Fruit fly (Drosophila melanogaster) whole organism, embryonic: Measurements from ENCODE around the gene CG42591.

Experiments used
- Awh ChIP-seq: fragments of 200-800 bp; sonication (Bioruptor generic); IDR thresholded peaks from 2 replicates; pipeline ENCODE4, ENCODE4 v1.3.6; 2022; ENCODE audit warnings: missing biosample characterization, missing genetic modification characterization
- BEAF-32 ChIP-seq: fragments of 200-800 bp; sonication (Bioruptor generic); optimal IDR thresholded peaks from 3 replicates; lab custom pipeline; 2017; ENCODE audit warnings: missing biosample characterization, missing genetic modification characterization, mild to moderate bottlenecking, moderate library complexity, missing genetic modification reagents
- Bgb ChIP-seq: fragments of 200-800 bp; sonication (Bioruptor generic); IDR thresholded peaks from 2 replicates; pipeline ENCODE4 v1.3.6; 2022; ENCODE audit warnings: missing biosample characterization, missing genetic modification characterization; ENCODE audit not compliant: partially characterized antibody
- CG11247 ChIP-seq: fragments of 200-800 bp; sonication (Bioruptor generic); IDR thresholded peaks from 2 replicates; pipeline ENCODE4 v1.3.6; 2022; ENCODE audit warnings: missing biosample characterization, missing genetic modification characterization
- CG12219 ChIP-seq: fragments of 200-800 bp; sonication (Bioruptor generic); optimal IDR thresholded peaks from 3 replicates; lab custom pipeline; 2018; ENCODE audit warnings: missing biosample characterization, mild to moderate bottlenecking, missing genetic modification characterization
- CG12391 ChIP-seq: fragments of 200-800 bp; sonication (Bioruptor generic); optimal IDR thresholded peaks from 3 replicates; lab custom pipeline; 2018; ENCODE audit warnings: missing biosample characterization, mild to moderate bottlenecking, missing genetic modification characterization, moderate library complexity
- CG13287 ChIP-seq: fragments of 200-800 bp; sonication (Bioruptor generic); IDR thresholded peaks from 2 replicates; pipeline ENCODE4 v1.3.6; 2022; ENCODE audit warnings: missing biosample characterization, missing genetic modification characterization; ENCODE audit not compliant: partially characterized antibody
- CG14710 ChIP-seq: fragments of 200-800 bp; sonication (Bioruptor generic); optimal IDR thresholded peaks from 3 replicates; lab custom pipeline; 2019; ENCODE audit warnings: missing biosample characterization, mild to moderate bottlenecking, missing genetic modification characterization, moderate library complexity
- CG15011 ChIP-seq: fragments of 200-800 bp; sonication (Bioruptor generic); optimal IDR thresholded peaks from 3 replicates; lab custom pipeline; 2018; ENCODE audit warnings: missing biosample characterization, mild to moderate bottlenecking, missing genetic modification characterization
- CG17361 ChIP-seq: fragments of 200-800 bp; sonication (Bioruptor generic); IDR thresholded peaks from 3 replicates; pipeline ENCODE4 v1.3.6; 2022; ENCODE audit warnings: missing biosample characterization, missing genetic modification characterization
- CG2875 ChIP-seq: fragments of 200-800 bp; sonication (Bioruptor generic); optimal IDR thresholded peaks from 2 replicates; lab custom pipeline; 2017; ENCODE audit warnings: missing biosample characterization, mild to moderate bottlenecking, missing genetic modification characterization, missing genetic modification reagents
- CG31441 ChIP-seq: fragments of 200-800 bp; sonication (Bioruptor generic); IDR thresholded peaks from 2 replicates; pipeline ENCODE4 v1.3.6; 2022; ENCODE audit warnings: missing biosample characterization, missing genetic modification characterization
- CG3163 ChIP-seq: fragments of 200-800 bp; sonication (Bioruptor generic); optimal IDR thresholded peaks from 3 replicates; lab custom pipeline; 2016; ENCODE audit warnings: missing biosample characterization, missing genetic modification characterization
- CG33557 ChIP-seq: fragments of 200-800 bp; sonication (Bioruptor generic); optimal IDR thresholded peaks from 2 replicates; lab custom pipeline; 2019; ENCODE audit warnings: missing biosample characterization, mild to moderate bottlenecking, missing genetic modification characterization, moderate library complexity
- CG3995 ChIP-seq: fragments of 200-800 bp; sonication (Bioruptor generic); optimal IDR thresholded peaks from 3 replicates; lab custom pipeline; 2016; ENCODE audit warnings: missing biosample characterization, missing genetic modification characterization
- CG9437 ChIP-seq: fragments of 200-800 bp; sonication (Bioruptor generic); optimal IDR thresholded peaks from 2 replicates; lab custom pipeline; 2018; ENCODE audit warnings: missing biosample characterization, mild to moderate bottlenecking, missing genetic modification characterization
- Dfd ChIP-seq, 2 experiments: fragments of >200 bp; optimal IDR thresholded peaks; 2 replicates each; lab custom pipeline; 2017; ENCODE audit warnings: missing biosample characterization in 2 of 2, missing genetic modification characterization in 2 of 2
- ERR ChIP-seq: fragments of 200-800 bp; sonication (Bioruptor generic); optimal IDR thresholded peaks from 2 replicates; lab custom pipeline; 2016; ENCODE audit warnings: missing biosample characterization, missing genetic modification characterization
- Elba2 ChIP-seq: fragments of 200-800 bp; sonication (Bioruptor generic); optimal IDR thresholded peaks from 3 replicates; lab custom pipeline; 2016; ENCODE audit warnings: missing biosample characterization, missing genetic modification characterization
- HmgZ ChIP-seq: fragments of 200-800 bp; sonication (Bioruptor generic); optimal IDR thresholded peaks from 2 replicates; lab custom pipeline; 2018; ENCODE audit warnings: missing biosample characterization, mild to moderate bottlenecking, missing genetic modification characterization
- Hr3 ChIP-seq: fragments of 200-800 bp; sonication (Bioruptor generic); optimal IDR thresholded peaks from 3 replicates; lab custom pipeline; 2016; ENCODE audit warnings: missing biosample characterization, missing genetic modification characterization
- Nf-YC ChIP-seq: fragments of 200-800 bp; optimal IDR thresholded peaks from 3 replicates; lab custom pipeline; 2019; ENCODE audit warnings: missing biosample characterization, mild to moderate bottlenecking, missing genetic modification characterization, moderate library complexity
- Scr ChIP-seq: fragments of 200-800 bp; sonication (Bioruptor generic); IDR thresholded peaks from 2 replicates; pipeline ENCODE4 v1.3.6; 2022; ENCODE audit warnings: missing biosample characterization, missing genetic modification characterization; ENCODE audit not compliant: partially characterized antibody
- Sox102F ChIP-seq: fragments of 200-800 bp; sonication (Bioruptor generic); optimal IDR thresholded peaks from 2 replicates; lab custom pipeline; 2018; ENCODE audit warnings: missing biosample characterization, mild to moderate bottlenecking, missing genetic modification characterization, moderate library complexity
- Spps ChIP-seq: fragments of 200-800 bp; sonication (Bioruptor generic); optimal IDR thresholded peaks from 2 replicates; lab custom pipeline; 2018; ENCODE audit warnings: missing biosample characterization, mild to moderate bottlenecking, missing genetic modification characterization
- amos ChIP-seq: fragments of 200-800 bp; sonication (Bioruptor generic); IDR thresholded peaks from 2 replicates; pipeline ENCODE4 v1.3.6; 2022; ENCODE audit warnings: missing biosample characterization, missing genetic modification characterization; ENCODE audit not compliant: partially characterized antibody
- ara ChIP-seq: fragments of 200-800 bp; sonication (Bioruptor generic); IDR thresholded peaks from 2 replicates; pipeline ENCODE4 v1.3.6; 2022; ENCODE audit warnings: missing biosample characterization, missing genetic modification characterization
- caup ChIP-seq: fragments of 200-800 bp; sonication (Bioruptor generic); optimal IDR thresholded peaks from 3 replicates; lab custom pipeline; 2017; ENCODE audit warnings: missing biosample characterization, mild to moderate bottlenecking, missing genetic modification characterization, moderate library complexity; ENCODE audit not compliant: severe bottlenecking
- chn ChIP-seq: fragments of 200-800 bp; sonication (Bioruptor generic); optimal IDR thresholded peaks from 2 replicates; lab custom pipeline; 2016; ENCODE audit warnings: missing biosample characterization, missing genetic modification characterization
- disco-r ChIP-seq: fragments of 200-800 bp; sonication (Bioruptor generic); optimal IDR thresholded peaks from 2 replicates; lab custom pipeline; 2016; ENCODE audit warnings: missing biosample characterization, missing genetic modification characterization
- en ChIP-seq: fragments of 200-800 bp; sonication (Bioruptor generic); optimal IDR thresholded peaks from 2 replicates; lab custom pipeline; 2016; ENCODE audit warnings: missing biosample characterization, missing genetic modification characterization
- ewg ChIP-seq: fragments of 200-800 bp; sonication (Bioruptor generic); optimal IDR thresholded peaks from 3 replicates; lab custom pipeline; 2017; ENCODE audit warnings: mild to moderate bottlenecking, missing biosample characterization, missing genetic modification reagents, missing genetic modification characterization
- ftz-f1 ChIP-seq: fragments of 200-800 bp; sonication (Bioruptor generic); optimal IDR thresholded peaks from 2 replicates; lab custom pipeline; 2016; ENCODE audit warnings: missing biosample characterization, missing genetic modification characterization
- gem ChIP-seq: fragments of 200-800 bp; sonication (Bioruptor generic); optimal IDR thresholded peaks from 2 replicates; lab custom pipeline; 2019; ENCODE audit warnings: missing biosample characterization, mild to moderate bottlenecking, missing genetic modification characterization, moderate library complexity
- gsb ChIP-seq: fragments of 200-800 bp; sonication (Bioruptor generic); IDR thresholded peaks from 2 replicates; pipeline ENCODE4 v1.3.6; 2022; ENCODE audit warnings: missing biosample characterization, missing genetic modification characterization
- h ChIP-seq: fragments of >200 bp; optimal IDR thresholded peaks from 2 replicates; lab custom pipeline; 2017
- ind ChIP-seq: fragments of 200-800 bp; sonication (Bioruptor generic); optimal IDR thresholded peaks from 3 replicates; lab custom pipeline; 2016; ENCODE audit warnings: missing biosample characterization, missing genetic modification characterization
- lab ChIP-seq: fragments of 200-800 bp; sonication (Bioruptor generic); optimal IDR thresholded peaks from 3 replicates; lab custom pipeline; 2017; ENCODE audit warnings: missing biosample characterization, missing genetic modification characterization, mild to moderate bottlenecking, moderate library complexity, missing genetic modification reagents
- maf-S ChIP-seq: fragments of 200-800 bp; sonication (Bioruptor generic); optimal IDR thresholded peaks from 2 replicates; lab custom pipeline; 2016; ENCODE audit warnings: missing biosample characterization, missing genetic modification characterization
- nmo ChIP-seq: fragments of 200-800 bp; sonication (Bioruptor generic); optimal IDR thresholded peaks from 2 replicates; lab custom pipeline; 2018; ENCODE audit warnings: missing biosample characterization, mild to moderate bottlenecking, missing genetic modification characterization, moderate library complexity
- nom ChIP-seq: fragments of 200-800 bp; sonication (Bioruptor generic); optimal IDR thresholded peaks from 2 replicates; lab custom pipeline; 2017; ENCODE audit warnings: missing biosample characterization, missing genetic modification characterization, mild to moderate bottlenecking, moderate library complexity, missing genetic modification reagents
- peb ChIP-seq: fragments of 200-800 bp; sonication (Bioruptor generic); IDR thresholded peaks from 2 replicates; pipeline ENCODE4 v1.3.6; 2022; ENCODE audit warnings: missing biosample characterization, missing genetic modification characterization
- row ChIP-seq: fragments of 200-800 bp; sonication (Bioruptor generic); IDR thresholded peaks from 3 replicates; pipeline ENCODE4 v1.3.6; 2022; ENCODE audit warnings: missing biosample characterization, missing genetic modification characterization
- salm ChIP-seq: fragments of 200-800 bp; sonication (Bioruptor generic); optimal IDR thresholded peaks from 2 replicates; lab custom pipeline; 2018; ENCODE audit warnings: missing biosample characterization, mild to moderate bottlenecking, missing genetic modification characterization
- sim ChIP-seq: fragments of 200-800 bp; sonication (Bioruptor generic); IDR thresholded peaks from 2 replicates; pipeline ENCODE4 v1.3.6; 2022; ENCODE audit warnings: missing biosample characterization, missing genetic modification characterization
- tna ChIP-seq: fragments of 200-800 bp; sonication (Bioruptor generic); IDR thresholded peaks from 2 replicates; pipeline ENCODE4 v1.3.6; 2022; ENCODE audit warnings: missing biosample characterization, missing genetic modification characterization; ENCODE audit not compliant: partially characterized antibody
- trem ChIP-seq: fragments of 200-800 bp; optimal IDR thresholded peaks from 3 replicates; lab custom pipeline; 2019; ENCODE audit warnings: missing biosample characterization, mild to moderate bottlenecking, missing genetic modification characterization, moderate library complexity
- unpg ChIP-seq: fragments of 200-800 bp; sonication (Bioruptor generic); optimal IDR thresholded peaks from 3 replicates; lab custom pipeline; 2018; ENCODE audit warnings: missing biosample characterization, mild to moderate bottlenecking, missing genetic modification characterization, moderate library complexity
- yki ChIP-seq: fragments of >200 bp; optimal IDR thresholded peaks from 3 replicates; lab custom pipeline; 2018
- zfh2 ChIP-seq: fragments of 200-800 bp; sonication (Bioruptor generic); optimal IDR thresholded peaks from 2 replicates; lab custom pipeline; 2016; ENCODE audit warnings: missing biosample characterization, missing genetic modification characterization

Gene CG42591

dm6 chr3L:8027666-8028314 is 42.0 kb downstream of the CG42591 start (continued):
- TF ChIP-seq ind (GFP tag; lab: Kevin White, UChicago) (no peak), Hr3 (GFP tag; lab: Kevin White, UChicago) (no peak), gsb (no peak), Bgb (GFP tag; lab: Robert Waterston, UW) (no peak), lab (peak; percentile 6), ewg (no peak), CG17361 (GFP tag; lab: Robert Waterston, UW) (no peak), nom (GFP tag; lab: Kevin White, UChicago) (peak; percentile 81), disco-r (GFP tag; lab: Kevin White, UChicago) (no peak), yki (lab: Kevin White, UChicago) (no peak), CG11247 (GFP tag; lab: Robert Waterston, UW) (no peak), CG9437 (GFP tag; lab: Kevin White, UChicago) (no peak), CG33557 (GFP tag; lab: Kevin White, UChicago) (no peak), maf-S (GFP tag; lab: Kevin White, UChicago) (no peak), Dfd (GFP tag; optimal IDR thresholded peaks at IDR 0.05; lab: Kevin White, UChicago) (no peak), ftz-f1 (GFP tag; lab: Kevin White, UChicago) (no peak), CG3163 (GFP tag; lab: Kevin White, UChicago) (no peak), salm (tag; lab: Kevin White, UChicago) (no peak), CG31441 (0 out of 2 replicates have a peak, but pooled peaks have one; percentile 12), chn (no peak), Elba2 (no peak), amos (GFP tag; lab: Robert Waterston, UW) (no peak), sim (GFP tag; lab: Robert Waterston, UW) (no peak), trem (tag; lab: Kevin White, UChicago) (no peak), CG2875 (GFP tag; lab: Kevin White, UChicago) (no peak), Sox102F (GFP tag; lab: Kevin White, UChicago) (peak; percentile 13), zfh2 (no peak), peb (GFP tag; lab: Robert Waterston, UW) (no peak), tna (GFP tag; lab: Robert Waterston, UW) (no peak), ERR (GFP tag; lab: Kevin White, UChicago) (no peak), CG12219 (GFP tag; lab: Kevin White, UChicago) (no peak), en (GFP tag; lab: Kevin White, UChicago) (no peak), ara (no peak), nmo (GFP tag; lab: Kevin White, UChicago) (peak; percentile 40), CG12391 (tag; lab: Kevin White, UChicago) (peak; percentile 10), BEAF-32 (GFP tag; lab: Kevin White, UChicago) (no peak), HmgZ (tag; lab: Kevin White, UChicago) (no peak), CG3995 (GFP tag; lab: Kevin White, UChicago) (no peak), row (GFP tag; lab: Robert Waterston, UW) (peak; percentile 42; the same call in 2 of the 3 replicates), Spps (tag; lab: Kevin White, UChicago) (no peak), CG13287 (GFP tag; lab: Robert Waterston, UW) (no peak), Scr (GFP tag; lab: Robert Waterston, UW) (no peak), h (no peak), Nf-YC (tag; lab: Kevin White, UChicago) (no peak), CG14710 (tag; lab: Kevin White, UChicago) (no peak), gem (tag; lab: Kevin White, UChicago) (peak; percentile 36), caup (no peak), unpg (peak; percentile 10), Awh (GFP tag; lab: Robert Waterston, UW) (no peak), CG15011 (GFP tag; lab: Kevin White, UChicago) (no peak)
